Fruit fly (Drosophila melanogaster) whole organism, pupa: ENCODE measurements around the gene CG31515.

Experiments
- CG10348 ChIP-seq: fragments of 200-800 bp; sonication (Bioruptor generic); IDR thresholded peaks from 2 replicates; pipeline ENCODE4 v1.3.6; 2022; ENCODE audit warnings: missing biosample characterization, missing genetic modification characterization
- CG12605 ChIP-seq: fragments of 200-800 bp; sonication (Bioruptor generic); IDR thresholded peaks from 2 replicates; pipeline ENCODE4 v1.3.6; 2022; ENCODE audit warnings: missing biosample characterization, missing genetic modification characterization
- CG13204 ChIP-seq: fragments of 200-800 bp; sonication (Bioruptor generic); optimal IDR thresholded peaks from 2 replicates; lab custom pipeline; 2018; ENCODE audit warnings: missing biosample characterization, mild to moderate bottlenecking, missing genetic modification characterization, moderate library complexity
- CG14655 ChIP-seq: fragments of 200-800 bp; sonication (Bioruptor generic); optimal IDR thresholded peaks from 3 replicates; lab custom pipeline; 2017; ENCODE audit warnings: mild to moderate bottlenecking, missing biosample characterization, missing genetic modification reagents, missing genetic modification characterization
- CG15710 ChIP-seq: fragments of 200-800 bp; sonication (Bioruptor generic); optimal IDR thresholded peaks from 2 replicates; lab custom pipeline; 2018; ENCODE audit warnings: missing biosample characterization, mild to moderate bottlenecking, missing genetic modification characterization, moderate library complexity
- CG17806 ChIP-seq: fragments of 200-800 bp; sonication (Bioruptor generic); optimal IDR thresholded peaks from 2 replicates; lab custom pipeline; 2018; ENCODE audit warnings: missing biosample characterization, mild to moderate bottlenecking, missing genetic modification characterization, moderate library complexity
- CG32121 ChIP-seq: fragments of 200-800 bp; sonication (Bioruptor generic); IDR thresholded peaks from 2 replicates; pipeline ENCODE4 v1.3.6; 2022; ENCODE audit warnings: missing biosample characterization, missing genetic modification characterization
- CG34367 ChIP-seq: fragments of 200-800 bp; sonication (Bioruptor generic); optimal IDR thresholded peaks from 2 replicates; lab custom pipeline; 2018; ENCODE audit warnings: missing biosample characterization, mild to moderate bottlenecking, missing genetic modification characterization
- CG4496 ChIP-seq: fragments of 200-800 bp; sonication (Bioruptor generic); IDR thresholded peaks from 3 replicates; pipeline ENCODE4 v1.3.6; 2022; ENCODE audit warnings: missing biosample characterization, missing genetic modification characterization
- CG8159 ChIP-seq: fragments of 200-800 bp; sonication (Bioruptor generic); optimal IDR thresholded peaks from 3 replicates; lab custom pipeline; 2018; ENCODE audit warnings: missing biosample characterization, mild to moderate bottlenecking, missing genetic modification characterization, moderate library complexity
- CG8301 ChIP-seq: fragments of 200-800 bp; sonication (Bioruptor generic); optimal IDR thresholded peaks from 2 replicates; lab custom pipeline; 2018; ENCODE audit warnings: missing biosample characterization, mild to moderate bottlenecking, missing genetic modification characterization
- CG9948 ChIP-seq: fragments of 200-800 bp; sonication (Bioruptor generic); optimal IDR thresholded peaks from 2 replicates; lab custom pipeline; 2018; ENCODE audit warnings: missing biosample characterization, mild to moderate bottlenecking, missing genetic modification characterization, moderate library complexity
- D1 ChIP-seq: fragments of 200-800 bp; sonication (Bioruptor generic); optimal IDR thresholded peaks from 2 replicates; lab custom pipeline; 2018; ENCODE audit warnings: missing biosample characterization, mild to moderate bottlenecking, missing genetic modification characterization, moderate library complexity
- EcR ChIP-seq: fragments of 200-800 bp; sonication (Bioruptor generic); optimal IDR thresholded peaks from 3 replicates; lab custom pipeline; 2019; ENCODE audit warnings: missing biosample characterization, missing genetic modification characterization, mild to moderate bottlenecking, moderate library complexity, missing genetic modification reagents
- Ets98B ChIP-seq: fragments of 200-800 bp; sonication (Bioruptor generic); IDR thresholded peaks from 2 replicates; pipeline ENCODE4 v1.3.6; 2022; ENCODE audit warnings: missing biosample characterization, missing genetic modification characterization
- Pif1A ChIP-seq: fragments of 200-800 bp; sonication (Bioruptor generic); optimal IDR thresholded peaks from 3 replicates; lab custom pipeline; 2016; ENCODE audit warnings: missing biosample characterization, missing genetic modification characterization
- Pif1B ChIP-seq: fragments of 200-800 bp; sonication (Bioruptor generic); optimal IDR thresholded peaks from 3 replicates; lab custom pipeline; 2016; ENCODE audit warnings: missing biosample characterization, missing genetic modification characterization
- Snoo ChIP-seq: fragments of 200-800 bp; sonication (Bioruptor generic); optimal IDR thresholded peaks from 3 replicates; lab custom pipeline; 2017; ENCODE audit warnings: missing biosample characterization, mild to moderate bottlenecking, missing genetic modification characterization, inconsistent platforms
- fd96Ca ChIP-seq: fragments of 200-800 bp; sonication (Bioruptor generic); IDR thresholded peaks from 3 replicates; pipeline ENCODE4 v1.3.6; 2022; ENCODE audit warnings: missing biosample characterization, missing genetic modification characterization
- gl ChIP-seq: fragments of 200-800 bp; sonication (Bioruptor generic); optimal IDR thresholded peaks from 2 replicates; lab custom pipeline; 2018; ENCODE audit warnings: missing biosample characterization, mild to moderate bottlenecking, missing genetic modification characterization
- rn ChIP-seq: fragments of 200-800 bp; sonication (Bioruptor generic); IDR thresholded peaks from 2 replicates; pipeline ENCODE4 v1.3.6; 2022; ENCODE audit warnings: missing biosample characterization, missing genetic modification characterization

Gene CG31515

DNA sequence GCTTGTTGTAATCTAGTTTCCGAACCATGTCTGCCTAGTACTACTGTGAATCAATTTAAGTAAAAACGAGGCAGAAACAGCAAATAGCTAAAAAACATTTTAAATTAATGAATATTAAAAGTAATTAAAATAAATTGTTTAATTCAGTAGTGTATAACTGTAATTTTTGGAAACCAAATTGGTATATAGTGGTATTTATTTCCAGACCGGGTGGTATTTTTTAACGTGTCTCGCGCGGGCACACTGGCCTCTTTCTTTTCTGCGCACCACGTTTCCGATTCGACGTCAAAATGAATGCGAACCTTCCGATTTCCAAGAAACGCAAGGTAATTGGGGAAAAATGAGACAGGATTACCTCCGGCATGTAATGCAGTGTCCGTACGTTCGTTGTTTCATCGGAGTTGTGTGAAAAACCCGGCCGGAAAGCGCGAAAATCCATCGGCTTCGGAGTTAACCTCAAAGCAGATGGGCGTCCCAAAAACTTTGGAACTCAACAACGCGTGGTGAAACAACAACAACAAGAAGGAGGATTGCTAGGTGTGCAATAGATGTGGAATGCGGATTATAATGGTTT lies 30.0 kb downstream of the CG31515 start, which contains the start of gene RpS3:
TSS of gene RpS3 (plus strand) at position 248 of the 574 bp plus-strand sequence.
- TF ChIP-seq CG13204 (no peak), fd96Ca (GFP tag; lab: Robert Waterston, UW) (no peak), gl (peak; percentile 13), Snoo (tag; lab: Kevin White, UChicago) (peak; percentile 18), CG15710 (tag; lab: Kevin White, UChicago) (no peak), CG4496 (no peak), Pif1A (no peak), CG12605 (GFP tag; lab: Robert Waterston, UW) (no peak), CG9948 (tag; lab: Kevin White, UChicago) (no peak), D1 (no peak), CG34367 (tag; lab: Kevin White, UChicago) (no peak), Pif1B (peak; percentile 13), rn (no peak), CG8159 (tag; lab: Kevin White, UChicago) (peak; percentile 16), CG17806 (tag; lab: Kevin White, UChicago) (no peak), CG10348 (GFP tag; lab: Robert Waterston, UW) (no peak), CG8301 (no peak), CG14655 (no peak), EcR (no peak)

DNA sequence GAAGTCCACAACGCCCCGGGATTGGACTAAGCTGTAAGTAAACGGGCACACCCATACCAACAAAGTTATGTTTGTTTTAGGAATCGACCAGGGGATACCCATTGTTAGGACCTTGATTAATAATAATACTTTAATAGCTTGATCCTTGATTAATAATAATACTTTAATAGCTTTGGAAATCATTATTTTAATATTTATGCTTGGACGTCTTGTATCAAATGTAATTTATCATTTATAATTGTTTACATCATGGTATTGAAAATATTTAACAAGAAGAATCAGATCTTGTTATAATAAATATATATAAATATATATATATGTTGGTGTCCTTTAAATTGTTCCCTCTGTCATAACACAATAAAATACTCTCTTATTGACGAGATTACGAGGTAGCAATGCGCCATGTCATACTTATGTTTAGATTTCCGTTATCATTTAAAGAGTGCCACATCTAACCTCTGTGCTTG lies 31.7 kb downstream of the CG31515 start:
- TF ChIP-seq CG12605 (GFP tag; lab: Robert Waterston, UW) (peak; percentile 80), CG8301 (peak; percentile 75), CG15710 (tag; lab: Kevin White, UChicago) (peak; percentile 85), CG13204 (no peak), D1 (no peak), EcR (no peak), CG9948 (tag; lab: Kevin White, UChicago) (peak; percentile 75), fd96Ca (GFP tag; lab: Robert Waterston, UW) (no peak), rn (0 out of 2 replicates have a peak, but pooled peaks have one; percentile 20), Snoo (tag; lab: Kevin White, UChicago) (peak; percentile 57), gl (no peak), Pif1A (no peak), CG8159 (tag; lab: Kevin White, UChicago) (peak; percentile 81), CG14655 (peak; percentile 63), CG4496 (peak; percentile 78), CG34367 (tag; lab: Kevin White, UChicago) (peak; percentile 79), CG10348 (GFP tag; lab: Robert Waterston, UW) (peak; percentile 12; the same call in 1 of the 2 replicates), Pif1B (peak; percentile 49), Ets98B (GFP tag; lab: Robert Waterston, UW) (peak; percentile 64; the same call in 1 of the 2 replicates), CG17806 (tag; lab: Kevin White, UChicago) (peak; percentile 74), CG32121 (GFP tag; lab: Robert Waterston, UW) (peak; percentile 76)

DNA sequence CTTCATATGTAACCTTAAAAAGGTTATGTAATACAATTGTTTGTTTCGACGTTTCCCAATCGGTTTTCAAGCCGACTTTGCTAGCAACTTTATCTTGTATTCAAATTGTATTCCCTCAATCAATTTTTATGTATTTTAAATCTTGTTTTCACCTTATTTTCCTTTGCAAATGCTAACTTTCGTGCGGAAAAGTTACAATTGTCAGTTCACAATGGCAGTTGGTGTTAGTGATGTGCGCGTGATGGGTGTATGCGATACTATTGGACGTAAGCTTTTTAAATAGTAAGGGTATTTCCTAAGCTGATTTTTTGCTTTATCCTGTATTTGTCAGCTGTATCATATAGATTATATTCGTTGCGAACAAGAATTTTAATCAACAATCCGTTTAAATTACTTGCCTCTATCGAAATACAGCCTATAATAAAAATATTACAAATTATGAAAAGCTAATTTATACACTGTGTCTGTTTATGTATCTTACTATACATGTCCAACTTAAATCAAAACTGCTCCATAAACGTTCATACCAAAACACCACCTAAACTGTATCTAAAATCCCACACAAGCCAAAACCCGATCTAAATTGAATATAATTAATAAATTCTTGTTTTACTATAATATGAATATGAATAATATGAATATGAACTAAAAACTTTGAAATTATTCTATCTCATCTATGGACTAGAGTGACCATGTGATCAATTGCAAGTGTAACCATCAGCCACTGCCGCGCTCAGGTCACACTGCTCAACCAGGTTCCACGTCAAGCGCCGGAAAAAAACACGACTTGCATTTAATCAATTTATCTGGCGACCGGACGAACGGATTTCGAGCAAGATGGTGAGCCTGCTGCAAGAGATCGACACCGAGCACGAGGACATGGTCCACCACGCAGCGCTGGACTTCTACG lies 32.6 kb downstream of the CG31515 start, which contains the start of the genes ATPsynCF6 and Sec13:
TSS of gene ATPsynCF6 (minus strand) at position 236 of the 910 bp plus-strand sequence.
TSS of gene Sec13 (plus strand) at position 450 of the 910 bp plus-strand sequence.
- TF ChIP-seq Ets98B (GFP tag; lab: Robert Waterston, UW) (peak; percentile 52), CG4496 (peak; percentile 77), CG17806 (tag; lab: Kevin White, UChicago) (peak; percentile 51), CG8159 (tag; lab: Kevin White, UChicago) (peak; percentile 59), gl (no peak), CG34367 (tag; lab: Kevin White, UChicago) (peak; percentile 15), CG12605 (GFP tag; lab: Robert Waterston, UW) (no peak), CG9948 (tag; lab: Kevin White, UChicago) (peak; percentile 40), CG14655 (peak; percentile 63), fd96Ca (GFP tag; lab: Robert Waterston, UW) (no peak), CG15710 (tag; lab: Kevin White, UChicago) (peak; percentile 36), D1 (no peak), Pif1A (no peak), Pif1B (peak; percentile 56), CG10348 (GFP tag; lab: Robert Waterston, UW) (no peak), CG32121 (GFP tag; lab: Robert Waterston, UW) (peak; percentile 40; the same call in 1 of the 2 replicates), CG13204 (no peak), EcR (no peak), CG8301 (peak; percentile 52), Snoo (tag; lab: Kevin White, UChicago) (peak; percentile 10), rn (peak; percentile 22; the same call in 1 of the 2 replicates)

DNA sequence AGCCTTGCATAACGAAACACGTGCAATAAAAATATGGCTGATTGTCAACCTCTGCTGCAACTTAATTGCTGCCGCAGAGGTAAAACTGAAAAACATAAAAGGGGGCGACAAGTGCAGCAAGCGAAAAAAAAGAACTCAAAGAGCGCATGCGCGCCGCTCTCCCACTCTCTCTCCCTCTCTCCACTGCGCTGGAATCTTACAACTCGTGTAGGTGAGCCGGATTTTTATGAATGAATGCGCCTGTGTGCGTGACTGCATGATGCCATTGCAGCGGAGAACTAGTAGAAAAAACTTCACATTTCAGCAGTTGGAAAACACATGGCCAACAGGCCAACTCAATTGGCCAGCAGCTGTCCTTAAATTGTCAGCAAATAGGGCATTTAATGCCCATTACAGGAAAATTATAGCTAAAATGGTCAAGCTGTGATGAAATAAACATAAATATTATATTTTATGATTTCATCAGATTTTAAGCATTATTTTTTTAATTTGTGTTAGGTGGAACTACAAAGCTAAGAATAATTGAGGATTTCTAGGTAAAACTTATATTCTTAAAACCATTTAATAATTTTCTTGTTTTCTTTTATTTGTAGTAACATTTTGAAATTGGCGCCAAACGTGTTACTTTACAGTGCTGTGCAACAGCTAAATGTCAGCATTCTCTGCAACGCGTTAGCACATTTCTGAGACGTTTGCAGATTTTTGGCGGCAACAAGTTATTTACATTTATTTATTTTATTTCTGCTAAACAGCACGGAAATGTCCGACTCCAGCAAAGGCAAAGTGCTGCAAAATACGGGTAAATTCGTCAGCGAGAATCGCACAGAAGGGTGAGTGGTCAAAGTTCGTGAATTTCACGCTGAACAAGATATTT lies 41.0 kb downstream of the CG31515 start, which contains the start of gene PolE1:
TSS of gene PolE1 (plus strand) at position 697 of the 874 bp plus-strand sequence.
- TF ChIP-seq fd96Ca (GFP tag; lab: Robert Waterston, UW) (peak; percentile 44; the same call in 2 of the 3 replicates), Ets98B (GFP tag; lab: Robert Waterston, UW) (peak; percentile 15), Pif1B (peak; percentile 12), CG8159 (tag; lab: Kevin White, UChicago) (no peak), CG4496 (peak; percentile 59; the same call in 2 of the 3 replicates), Pif1A (no peak), CG12605 (GFP tag; lab: Robert Waterston, UW) (peak; percentile 40; the same call in 1 of the 2 replicates)
